Fruit fly (Drosophila melanogaster): ENCODE data around the gene CG8852.

- TF ChIP-seq CG6854 (GFP tag; optimal IDR thresholded peaks at IDR 0.05) (no peak), CG11762 (GFP tag; optimal IDR thresholded peaks at IDR 0.05; ENCODE audit: insufficient read depth) (peak; percentile 1), Ets21C (GFP tag; optimal IDR thresholded peaks at IDR 0.05) (no peak)
Measured at dm6 chr2L:3559647-3560046, 34.7 kb downstream of the CG8852 start.

All from whole organism, prepupa.